Fruit fly (Drosophila melanogaster) whole organism, embryonic: Measurements from ENCODE around the gene CG31808.
A peak's percentile ranks its signal among the peaks of the same experiment; 100 is the strongest.

Experiments used
- Ada2b ChIP-seq: fragments of 200-800 bp; sonication (Bioruptor generic); IDR thresholded peaks from 2 replicates; pipeline ENCODE4 v1.3.6; 2022; ENCODE audit warnings: missing biosample characterization, missing genetic modification characterization
- Bgb ChIP-seq: fragments of 200-800 bp; sonication (Bioruptor generic); IDR thresholded peaks from 2 replicates; pipeline ENCODE4 v1.3.6; 2022; ENCODE audit warnings: missing biosample characterization, missing genetic modification characterization; ENCODE audit not compliant: partially characterized antibody
- CG10431 ChIP-seq: fragments of 200-800 bp; sonication (Bioruptor generic); optimal IDR thresholded peaks from 3 replicates; lab custom pipeline; 2018; ENCODE audit warnings: missing biosample characterization, mild to moderate bottlenecking, missing genetic modification characterization
- CG10543 ChIP-seq: fragments of 200-800 bp; sonication (Bioruptor generic); optimal IDR thresholded peaks from 3 replicates; lab custom pipeline; 2017; ENCODE audit warnings: missing biosample characterization, mild to moderate bottlenecking, missing genetic modification characterization, moderate library complexity
- CG12769 ChIP-seq: fragments of 200-800 bp; sonication (Bioruptor generic); optimal IDR thresholded peaks from 2 replicates; lab custom pipeline; 2019; ENCODE audit warnings: missing biosample characterization, mild to moderate bottlenecking, missing genetic modification characterization, moderate library complexity
- CG13287 ChIP-seq: fragments of 200-800 bp; sonication (Bioruptor generic); IDR thresholded peaks from 2 replicates; pipeline ENCODE4 v1.3.6; 2022; ENCODE audit warnings: missing biosample characterization, missing genetic modification characterization; ENCODE audit not compliant: partially characterized antibody
- CG1529 ChIP-seq: fragments of 200-800 bp; sonication (Bioruptor generic); optimal IDR thresholded peaks from 3 replicates; lab custom pipeline; 2018; ENCODE audit warnings: missing biosample characterization, missing genetic modification characterization
- CG15696 ChIP-seq: fragments of 200-800 bp; sonication (Bioruptor generic); optimal IDR thresholded peaks from 2 replicates; lab custom pipeline; 2019; ENCODE audit warnings: missing biosample characterization, mild to moderate bottlenecking, missing genetic modification characterization, moderate library complexity
- CG17361 ChIP-seq: fragments of 200-800 bp; sonication (Bioruptor generic); IDR thresholded peaks from 3 replicates; pipeline ENCODE4 v1.3.6; 2022; ENCODE audit warnings: missing biosample characterization, missing genetic modification characterization
- CG17385 ChIP-seq: fragments of 200-800 bp; sonication (Bioruptor generic); optimal IDR thresholded peaks from 3 replicates; lab custom pipeline; 2018; ENCODE audit warnings: missing biosample characterization, mild to moderate bottlenecking, missing genetic modification characterization
- CG18011 ChIP-seq: fragments of 200-800 bp; sonication (Bioruptor generic); optimal IDR thresholded peaks from 2 replicates; lab custom pipeline; 2017; ENCODE audit warnings: missing biosample characterization, missing genetic modification characterization, mild to moderate bottlenecking, moderate library complexity, missing genotype
- CG1832 ChIP-seq: fragments of 200-800 bp; sonication (Bioruptor generic); optimal IDR thresholded peaks from 2 replicates; lab custom pipeline; 2017; ENCODE audit warnings: missing biosample characterization, mild to moderate bottlenecking, missing genetic modification characterization, inconsistent platforms
- CG2202 ChIP-seq: fragments of 200-800 bp; sonication (Bioruptor generic); optimal IDR thresholded peaks from 2 replicates; lab custom pipeline; 2018; ENCODE audit warnings: missing biosample characterization, mild to moderate bottlenecking, missing genetic modification characterization
- CG2889 ChIP-seq: fragments of 200-800 bp; sonication (Bioruptor generic); IDR thresholded peaks from 3 replicates; pipeline ENCODE4 v1.3.6; 2022; ENCODE audit warnings: missing biosample characterization, missing genetic modification characterization
- CG30403 ChIP-seq: fragments of 200-800 bp; sonication (Bioruptor generic); optimal IDR thresholded peaks from 3 replicates; lab custom pipeline; 2016; ENCODE audit warnings: missing biosample characterization, missing genetic modification characterization
- CG31365 ChIP-seq: fragments of 200-800 bp; sonication (Bioruptor generic); optimal IDR thresholded peaks from 2 replicates; lab custom pipeline; 2018; ENCODE audit warnings: missing biosample characterization, mild to moderate bottlenecking, missing genetic modification characterization
- CG32767 ChIP-seq: fragments of 200-800 bp; sonication (Bioruptor generic); IDR thresholded peaks from 2 replicates; pipeline ENCODE4 v1.3.6; 2022; ENCODE audit warnings: missing biosample characterization, missing genetic modification characterization
- CG34224 ChIP-seq: fragments of 200-800 bp; sonication (Bioruptor generic); IDR thresholded peaks from 3 replicates; pipeline ENCODE4 v1.3.6; 2022; ENCODE audit warnings: missing biosample characterization, missing genetic modification characterization; ENCODE audit not compliant: partially characterized antibody
- CG4360 ChIP-seq: fragments of 200-800 bp; sonication (Bioruptor generic); IDR thresholded peaks from 2 replicates; pipeline ENCODE4 v1.3.6; 2022; ENCODE audit warnings: missing biosample characterization, missing genetic modification characterization
- CG6683 ChIP-seq: fragments of 200-800 bp; sonication (Bioruptor generic); optimal IDR thresholded peaks from 2 replicates; lab custom pipeline; 2017; ENCODE audit warnings: missing biosample characterization, mild to moderate bottlenecking, missing genetic modification characterization, missing genetic modification reagents
- CG8290 ChIP-seq, 3 experiments: fragments of 200-800 bp; sonication (Bioruptor generic); optimal IDR thresholded peaks; 2 replicates each; lab custom pipeline; 2016 to 2019; ENCODE audit warnings: missing biosample characterization in 3 of 3, missing genetic modification characterization in 3 of 3, mild to moderate bottlenecking in 2 of 3, moderate library complexity in 1 of 3
- CG9437 ChIP-seq: fragments of 200-800 bp; sonication (Bioruptor generic); optimal IDR thresholded peaks from 2 replicates; lab custom pipeline; 2018; ENCODE audit warnings: missing biosample characterization, mild to moderate bottlenecking, missing genetic modification characterization
- CG9609 ChIP-seq: fragments of 200-800 bp; sonication (Bioruptor generic); optimal IDR thresholded peaks from 3 replicates; lab custom pipeline; 2016; ENCODE audit warnings: missing biosample characterization, missing genetic modification characterization
- CG9797 ChIP-seq: fragments of 200-800 bp; sonication (Bioruptor generic); optimal IDR thresholded peaks from 3 replicates; lab custom pipeline; 2018; ENCODE audit warnings: missing biosample characterization, mild to moderate bottlenecking, missing genetic modification characterization
- HmgD ChIP-seq: fragments of 200-800 bp; sonication (Bioruptor generic); optimal IDR thresholded peaks from 3 replicates; lab custom pipeline; 2016; ENCODE audit warnings: missing biosample characterization, missing genetic modification characterization
- Med ChIP-seq: fragments of 200-800 bp; sonication (Bioruptor generic); peaks from one replicate; lab custom pipeline; 2016; ENCODE audit warnings: missing biosample characterization, missing genetic modification characterization, mild to moderate bottlenecking, inconsistent platforms, moderate library complexity
- NC2β ChIP-seq: fragments of 200-800 bp; sonication (Bioruptor generic); optimal IDR thresholded peaks from 2 replicates; lab custom pipeline; 2016; ENCODE audit warnings: missing biosample characterization, missing genetic modification characterization
- Nf-YA ChIP-seq: fragments of 200-800 bp; sonication (Bioruptor generic); IDR thresholded peaks from 2 replicates; pipeline ENCODE4 v1.3.6; 2022; ENCODE audit warnings: missing biosample characterization, missing genetic modification characterization
- Opbp ChIP-seq: fragments of 200-800 bp; sonication (Bioruptor generic); IDR thresholded peaks from 3 replicates; pipeline ENCODE4 v1.3.6; 2022; ENCODE audit warnings: missing biosample characterization, missing genetic modification characterization; ENCODE audit not compliant: partially characterized antibody
- Pdp1 ChIP-seq, 2 experiments: fragments of 200-800 bp; sonication (Bioruptor generic); optimal IDR thresholded peaks; 3 replicates each; lab custom pipeline; 2016; ENCODE audit warnings: missing biosample characterization in 2 of 2, missing genetic modification characterization in 2 of 2, mild to moderate bottlenecking in 1 of 2, moderate library complexity in 1 of 2
- Sox100B ChIP-seq: fragments of 200-800 bp; sonication (Bioruptor generic); optimal IDR thresholded peaks from 3 replicates; lab custom pipeline; 2018; ENCODE audit warnings: missing biosample characterization, mild to moderate bottlenecking, missing genetic modification characterization
- Trl ChIP-seq, 3 experiments: fragments of >200 bp in 2 of 3; fragments of 200-800 bp in 1 of 3; sonication (Bioruptor generic) in 1 of 3; optimal IDR thresholded peaks; 2 replicates in 1 of 3; 3 replicates in 2 of 3; lab custom pipeline; 2016 to 2017; ENCODE audit warnings: missing biosample characterization in 1 of 3, missing genetic modification characterization in 1 of 3
- dimm ChIP-seq: fragments of 200-800 bp; sonication (Bioruptor generic); IDR thresholded peaks from 2 replicates; pipeline ENCODE4 v1.3.6; 2022; ENCODE audit warnings: missing biosample characterization, missing genetic modification characterization
- dmrt99B ChIP-seq: fragments of 200-800 bp; sonication (Bioruptor generic); optimal IDR thresholded peaks from 2 replicates; lab custom pipeline; 2018; ENCODE audit warnings: missing biosample characterization, mild to moderate bottlenecking, missing genetic modification characterization, moderate library complexity
- dpn ChIP-seq, 2 experiments: fragments of 200-800 bp; sonication (Bioruptor generic); optimal IDR thresholded peaks; 3 replicates each; lab custom pipeline; 2016; ENCODE audit warnings: missing biosample characterization in 2 of 2, missing genetic modification characterization in 2 of 2
- ems ChIP-seq: fragments of 200-800 bp; sonication (Bioruptor generic); optimal IDR thresholded peaks from 3 replicates; lab custom pipeline; 2016; ENCODE audit warnings: missing biosample characterization, missing genetic modification characterization
- gem ChIP-seq: fragments of 200-800 bp; sonication (Bioruptor generic); optimal IDR thresholded peaks from 2 replicates; lab custom pipeline; 2019; ENCODE audit warnings: missing biosample characterization, mild to moderate bottlenecking, missing genetic modification characterization, moderate library complexity
- grau ChIP-seq: fragments of 200-800 bp; optimal IDR thresholded peaks from 3 replicates; lab custom pipeline; 2019; ENCODE audit warnings: missing biosample characterization, mild to moderate bottlenecking, missing genetic modification characterization, moderate library complexity
- kay ChIP-seq: fragments of 200-800 bp; sonication (Bioruptor generic); optimal IDR thresholded peaks from 2 replicates; lab custom pipeline; 2016; ENCODE audit warnings: missing biosample characterization, missing genetic modification characterization
- org-1 ChIP-seq: fragments of 200-800 bp; sonication (Bioruptor generic); optimal IDR thresholded peaks from 2 replicates; lab custom pipeline; 2017; ENCODE audit warnings: missing biosample characterization, missing genetic modification characterization
- scrt ChIP-seq: fragments of 200-800 bp; sonication (Bioruptor generic); optimal IDR thresholded peaks from 2 replicates; lab custom pipeline; 2018; ENCODE audit warnings: missing biosample characterization, mild to moderate bottlenecking, missing genetic modification characterization, moderate library complexity
- sd ChIP-seq: fragments of 200-800 bp; sonication (Bioruptor generic); optimal IDR thresholded peaks from 3 replicates; lab custom pipeline; 2018; ENCODE audit warnings: missing biosample characterization, mild to moderate bottlenecking, missing genetic modification characterization, moderate library complexity
- unc-4 ChIP-seq: fragments of 200-800 bp; sonication (Bioruptor generic); IDR thresholded peaks from 2 replicates; pipeline ENCODE4 v1.3.6; 2022; ENCODE audit warnings: missing biosample characterization, missing genetic modification characterization; ENCODE audit not compliant: partially characterized antibody
- vnd ChIP-seq: fragments of 200-800 bp; sonication (Bioruptor generic); IDR thresholded peaks from 3 replicates; pipeline ENCODE4 v1.3.6; 2022; ENCODE audit warnings: missing biosample characterization, missing genetic modification characterization; ENCODE audit not compliant: partially characterized antibody
- vvl ChIP-seq: fragments of 200-800 bp; sonication (Bioruptor generic); IDR thresholded peaks from 2 replicates; pipeline ENCODE4 v1.3.6; 2022; ENCODE audit warnings: missing biosample characterization, missing genetic modification characterization
- zf30C ChIP-seq: fragments of 200-800 bp; sonication (Bioruptor generic); optimal IDR thresholded peaks from 3 replicates; lab custom pipeline; 2018; ENCODE audit warnings: missing biosample characterization, mild to moderate bottlenecking, missing genetic modification characterization
- zfh2 ChIP-seq: fragments of 200-800 bp; sonication (Bioruptor generic); optimal IDR thresholded peaks from 2 replicates; lab custom pipeline; 2016; ENCODE audit warnings: missing biosample characterization, missing genetic modification characterization

The CG31808 gene

dm6 chr2L:16760504-16761417 lies 44.8 kb upstream of the CG31808 start, which contains the start of gene ppk17 (continued):
- no peak for TF ChIP-seq CG15696 (tag; lab: Kevin White, UChicago)
- peak; percentile 59 for TF ChIP-seq CG10543
- no peak for TF ChIP-seq Opbp
- no peak for TF ChIP-seq unc-4 (GFP tag; lab: Robert Waterston, UW)
- TF ChIP-seq Pdp1 (GFP tag; optimal IDR thresholded peaks at IDR 0.05; lab: Kevin White, UChicago), result peak in 1 of 2 experiments; percentile 6
- TF ChIP-seq CG9797 (GFP tag; lab: Kevin White, UChicago), result no peak
- TF ChIP-seq CG31365 (tag; lab: Kevin White, UChicago), result no peak
- TF ChIP-seq CG12769, result peak; percentile 68
- no peak for TF ChIP-seq kay (GFP tag; lab: Kevin White, UChicago)
- no peak for TF ChIP-seq CG17385 (GFP tag; lab: Kevin White, UChicago)
- no peak for TF ChIP-seq zf30C (GFP tag; lab: Kevin White, UChicago)
- TF ChIP-seq CG1529 (GFP tag; lab: Kevin White, UChicago), result no peak
- no peak for TF ChIP-seq Sox100B (GFP tag; lab: Kevin White, UChicago)
- TF ChIP-seq zfh2 (GFP tag; lab: Kevin White, UChicago), result no peak
- TF ChIP-seq grau (tag; lab: Kevin White, UChicago), result peak; percentile 4
- TF ChIP-seq CG2889, result no peak
- TF ChIP-seq CG10431 (GFP tag; lab: Kevin White, UChicago), result no peak
- 0 out of 3 replicates have a peak, but pooled peaks have one; percentile 14 for TF ChIP-seq CG17361 (GFP tag; lab: Robert Waterston, UW)
- peak; percentile 22 for TF ChIP-seq gem (tag; lab: Kevin White, UChicago)
- TF ChIP-seq CG32767 (GFP tag; lab: Robert Waterston, UW), result 0 out of 2 replicates have a peak, but pooled peaks have one; percentile 17
- no peak for TF ChIP-seq CG1832 (GFP tag; lab: Kevin White, UChicago)
- TF ChIP-seq Ada2b (GFP tag; lab: Robert Waterston, UW), result no peak
- no peak for TF ChIP-seq NC2β
- TF ChIP-seq dpn (GFP tag; optimal IDR thresholded peaks at IDR 0.05; lab: Kevin White, UChicago), result no peak
- no peak for TF ChIP-seq dmrt99B (tag; lab: Kevin White, UChicago)
- no peak for TF ChIP-seq CG8290 (GFP tag; optimal IDR thresholded peaks at IDR 0.05; lab: Kevin White, UChicago)
- no peak for TF ChIP-seq CG8290 (tag; optimal IDR thresholded peaks at IDR 0.05; lab: Kevin White, UChicago)
- TF ChIP-seq dimm, result no peak
- no peak for TF ChIP-seq CG18011
- TF ChIP-seq, all 482 proteins: peak for 12

dm6 chr2L:16754074-16754473 lies 38.1 kb upstream of the CG31808 start, which contains the start of gene yellow-b:
yellow-b (plus strand) TSS chr2L:16754336.
- TF ChIP-seq org-1 (no peak), vvl (peak; percentile 53), CG10431 (GFP tag; lab: Kevin White, UChicago) (no peak), Bgb (GFP tag; lab: Robert Waterston, UW) (no peak), CG9609 (GFP tag; lab: Kevin White, UChicago) (no peak), CG34224 (GFP tag; lab: Robert Waterston, UW) (0 out of 3 replicates have a peak, but pooled peaks have one; percentile 20), CG4360 (GFP tag; lab: Robert Waterston, UW) (no peak), CG13287 (GFP tag; lab: Robert Waterston, UW) (peak; percentile 29; the same call in 1 of the 2 replicates), CG30403 (GFP tag; lab: Kevin White, UChicago) (no peak), Trl (optimal IDR thresholded peaks at IDR 0.05; lab: Kevin White, UChicago) (peak; percentile 14 to 21), Trl (GFP tag; optimal IDR thresholded peaks at IDR 0.05; lab: Kevin White, UChicago) (no peak), vnd (no peak), CG6683 (GFP tag; lab: Kevin White, UChicago) (no peak), HmgD (GFP tag; lab: Kevin White, UChicago) (no peak), CG2202 (tag; lab: Kevin White, UChicago) (no peak), Nf-YA (GFP tag; lab: Robert Waterston, UW) (no peak), ems (GFP tag; lab: Kevin White, UChicago) (no peak), Med (GFP tag; lab: Kevin White, UChicago) (peak; percentile 76), scrt (GFP tag; lab: Kevin White, UChicago) (no peak), CG12769 (peak; percentile 72), sd (tag; lab: Kevin White, UChicago) (peak; percentile 98), CG9437 (GFP tag; lab: Kevin White, UChicago) (no peak)
